Fruit fly (Drosophila melanogaster) whole organism, prepupa: ENCODE measurements around the gene LpR2.

ENCODE experiments used
- Blimp-1 ChIP-seq: fragments of 200-800 bp; sonication (Bioruptor generic); optimal IDR thresholded peaks from 3 replicates; lab custom pipeline; 2017; ENCODE audit warnings: missing biosample characterization, missing genetic modification characterization, mild to moderate bottlenecking, moderate library complexity, missing genetic modification reagents
- CG1621 ChIP-seq: fragments of 200-800 bp; sonication (Bioruptor generic); optimal IDR thresholded peaks from 3 replicates; lab custom pipeline; 2018; ENCODE audit warnings: missing biosample characterization, mild to moderate bottlenecking, missing genetic modification characterization
- CG16779 ChIP-seq: fragments of 200-800 bp; sonication (Bioruptor generic); optimal IDR thresholded peaks from 3 replicates; lab custom pipeline; 2017; ENCODE audit warnings: missing biosample characterization, mild to moderate bottlenecking, missing genetic modification characterization
- CG6163 ChIP-seq: fragments of 200-800 bp; sonication (Bioruptor generic); IDR thresholded peaks from 3 replicates; pipeline ENCODE4 v1.3.6; 2022; ENCODE audit warnings: missing biosample characterization, missing genetic modification characterization
- CG6276 ChIP-seq: fragments of 200-800 bp; sonication (Bioruptor generic); optimal IDR thresholded peaks from 2 replicates; lab custom pipeline; 2017; ENCODE audit warnings: missing biosample characterization, mild to moderate bottlenecking, missing genetic modification characterization
- CG6792 ChIP-seq: fragments of 200-800 bp; sonication (Bioruptor generic); optimal IDR thresholded peaks from 3 replicates; lab custom pipeline; 2016; ENCODE audit warnings: missing biosample characterization, missing genetic modification characterization
- CG6808 ChIP-seq: fragments of 200-800 bp; sonication (Bioruptor generic); optimal IDR thresholded peaks from 3 replicates; lab custom pipeline; 2017; ENCODE audit warnings: missing biosample characterization, missing genetic modification characterization, mild to moderate bottlenecking, moderate library complexity, missing genetic modification reagents
- CG6854 ChIP-seq: fragments of 200-800 bp; sonication (Bioruptor generic); optimal IDR thresholded peaks from 2 replicates; lab custom pipeline; 2017; ENCODE audit warnings: missing biosample characterization, mild to moderate bottlenecking, missing genetic modification characterization
- CG7368 ChIP-seq: fragments of 200-800 bp; sonication (Bioruptor generic); optimal IDR thresholded peaks from 3 replicates; lab custom pipeline; 2016; ENCODE audit warnings: missing biosample characterization, missing genetic modification characterization
- CG8119 ChIP-seq: fragments of 200-800 bp; sonication (Bioruptor generic); IDR thresholded peaks from 3 replicates; pipeline ENCODE4 v1.3.6; 2022; ENCODE audit warnings: missing biosample characterization, missing genetic modification characterization
- CG9139 ChIP-seq: fragments of 200-800 bp; sonication (Bioruptor generic); optimal IDR thresholded peaks from 3 replicates; lab custom pipeline; 2017; ENCODE audit warnings: missing biosample characterization, mild to moderate bottlenecking, missing genetic modification characterization
- Eip78C ChIP-seq: fragments of 200-800 bp; sonication (Bioruptor generic); peaks from one replicate; lab custom pipeline; 2016; ENCODE audit warnings: missing biosample characterization, missing genetic modification characterization
- Eip93F ChIP-seq: fragments of 200-800 bp; sonication (Bioruptor generic); optimal IDR thresholded peaks from 2 replicates; lab custom pipeline; 2016; ENCODE audit warnings: missing biosample characterization, mild to moderate bottlenecking, missing genetic modification characterization
- Ets96B ChIP-seq: fragments of 200-800 bp; optimal IDR thresholded peaks from 2 replicates; lab custom pipeline; 2019; ENCODE audit warnings: missing biosample characterization, mild to moderate bottlenecking, missing genetic modification characterization, moderate library complexity
- Gug ChIP-seq: fragments of 200-800 bp; sonication (Bioruptor generic); IDR thresholded peaks from 2 replicates; pipeline ENCODE4 v1.3.6; 2022; ENCODE audit warnings: missing biosample characterization, missing genetic modification characterization
- Hr39 ChIP-seq: fragments of 200-800 bp; sonication (Bioruptor generic); optimal IDR thresholded peaks from 2 replicates; lab custom pipeline; 2016; ENCODE audit warnings: missing biosample characterization, missing genetic modification characterization
- Hr4 ChIP-seq: fragments of 200-800 bp; sonication (Bioruptor generic); optimal IDR thresholded peaks from 3 replicates; lab custom pipeline; 2016; ENCODE audit warnings: missing biosample characterization, missing genetic modification characterization
- Met ChIP-seq: fragments of 200-800 bp; sonication (Bioruptor generic); optimal IDR thresholded peaks from 3 replicates; lab custom pipeline; 2016; ENCODE audit warnings: missing biosample characterization, missing genetic modification characterization
- Sox102F ChIP-seq: fragments of 200-800 bp; sonication (Bioruptor generic); optimal IDR thresholded peaks from 2 replicates; lab custom pipeline; 2016; ENCODE audit warnings: missing biosample characterization, mild to moderate bottlenecking, missing genetic modification characterization
- Sox14 ChIP-seq: fragments of 200-800 bp; sonication (Bioruptor generic); optimal IDR thresholded peaks from 3 replicates; lab custom pipeline; 2016; ENCODE audit warnings: missing biosample characterization, missing genetic modification characterization
- achi ChIP-seq: fragments of 200-800 bp; sonication (Bioruptor generic); optimal IDR thresholded peaks from 3 replicates; lab custom pipeline; 2016; ENCODE audit warnings: missing biosample characterization, missing genetic modification characterization
- acj6 ChIP-seq: fragments of 200-800 bp; sonication (Bioruptor generic); optimal IDR thresholded peaks from 3 replicates; lab custom pipeline; 2016; ENCODE audit warnings: missing biosample characterization, missing genetic modification characterization
- dsx ChIP-seq: fragments of 200-800 bp; optimal IDR thresholded peaks from 3 replicates; lab custom pipeline; 2019; ENCODE audit warnings: missing biosample characterization, mild to moderate bottlenecking, missing genetic modification characterization, moderate library complexity; ENCODE audit not compliant: poor library complexity, severe bottlenecking
- eg ChIP-seq: fragments of 200-800 bp; sonication (Bioruptor generic); IDR thresholded peaks from 3 replicates; pipeline ENCODE4 v1.3.6; 2022; ENCODE audit warnings: missing biosample characterization, missing genetic modification characterization
- esn ChIP-seq: fragments of 200-800 bp; sonication (Bioruptor generic); optimal IDR thresholded peaks from 2 replicates; lab custom pipeline; 2016; ENCODE audit warnings: missing biosample characterization, mild to moderate bottlenecking, missing genetic modification characterization, moderate library complexity
- fd85E ChIP-seq: fragments of 200-800 bp; sonication (Bioruptor generic); optimal IDR thresholded peaks from 3 replicates; lab custom pipeline; 2016; ENCODE audit warnings: missing biosample characterization, missing genetic modification characterization
- fkh ChIP-seq: fragments of 200-800 bp; sonication (Bioruptor generic); optimal IDR thresholded peaks from 3 replicates; lab custom pipeline; 2017; ENCODE audit warnings: missing biosample characterization, mild to moderate bottlenecking, missing genetic modification characterization, moderate library complexity
- lz ChIP-seq: fragments of 200-800 bp; sonication (Bioruptor generic); optimal IDR thresholded peaks from 3 replicates; lab custom pipeline; 2016; ENCODE audit warnings: missing biosample characterization, missing genetic modification characterization
- pdm3 ChIP-seq: fragments of 200-800 bp; sonication (Bioruptor generic); optimal IDR thresholded peaks from 3 replicates; lab custom pipeline; 2016; ENCODE audit warnings: missing biosample characterization, missing genetic modification characterization
- spab ChIP-seq: fragments of 200-800 bp; sonication (Bioruptor generic); optimal IDR thresholded peaks from 2 replicates; lab custom pipeline; 2017; ENCODE audit warnings: missing biosample characterization, mild to moderate bottlenecking, missing genetic modification characterization, missing genetic modification reagents
- ss ChIP-seq, 2 experiments: fragments of 200-800 bp; sonication (Bioruptor generic); optimal IDR thresholded peaks; 2 replicates in 1 of 2; 3 replicates in 1 of 2; lab custom pipeline; 2017 to 2018; ENCODE audit warnings: mild to moderate bottlenecking in 2 of 2, missing biosample characterization in 2 of 2, missing genetic modification characterization in 2 of 2, moderate library complexity in 1 of 2
- svp ChIP-seq: fragments of 200-800 bp; sonication (Bioruptor generic); peaks from one replicate; lab custom pipeline; 2016; ENCODE audit warnings: missing biosample characterization, missing genetic modification characterization
- vri ChIP-seq: fragments of 200-800 bp; sonication (Bioruptor generic); optimal IDR thresholded peaks from 3 replicates; lab custom pipeline; 2016; ENCODE audit warnings: missing biosample characterization, mild to moderate bottlenecking, missing genetic modification characterization

LpR2 gene

dm6 chr3R:25740348-25740751 is at the start of gene LpR2:
Gene LpR2 (minus strand): TSS chr3R:25740465.
- TF ChIP-seq eg (peak; percentile 57; the same call in 2 of the 3 replicates), svp (GFP tag; lab: Kevin White, UChicago) (no peak), CG6854 (GFP tag; lab: Kevin White, UChicago) (no peak), ss (GFP tag; optimal IDR thresholded peaks at IDR 0.05; lab: Kevin White, UChicago) (peak in 1 of 2 experiments; percentile 36), Hr39 (GFP tag; lab: Kevin White, UChicago) (no peak), CG7368 (GFP tag; lab: Kevin White, UChicago) (peak; percentile 7), Gug (GFP tag; lab: Robert Waterston, UW) (peak; percentile 21; the same call in 1 of the 2 replicates), Blimp-1 (peak; percentile 1), CG1621 (tag; lab: Kevin White, UChicago) (peak; percentile 95), Sox14 (GFP tag; lab: Kevin White, UChicago) (no peak), CG6163 (peak; percentile 69; the same call in 1 of the 3 replicates), pdm3 (no peak), fkh (GFP tag; lab: Kevin White, UChicago) (peak; percentile 21), CG9139 (peak; percentile 13), CG8119 (GFP tag; lab: Robert Waterston, UW) (peak; percentile 45; the same call in 2 of the 3 replicates), Eip78C (GFP tag; lab: Kevin White, UChicago) (no peak)

- TF ChIP-seq Eip93F (GFP tag; lab: Kevin White, UChicago) (no peak), esn (GFP tag; lab: Kevin White, UChicago) (no peak), eg (no peak), Sox14 (GFP tag; lab: Kevin White, UChicago) (no peak), CG6276 (GFP tag; lab: Kevin White, UChicago) (no peak), CG16779 (no peak), vri (GFP tag; lab: Kevin White, UChicago) (no peak), spab (GFP tag; lab: Kevin White, UChicago) (no peak)
- TF ChIP-seq, all 60 proteins: peak for 0
These were observed 49.1 kb upstream of the LpR2 start, which contains the start of gene CG31380 for dm6 chr3R:25789355-25789754. Gene CG31380 (minus strand): TSS chr3R:25789455.

dm6 chr3R:25787198-25787597 is 46.9 kb upstream of the LpR2 start, which contains the start of gene CG4960:
Gene CG4960 (minus strand): TSS chr3R:25787298.
- no peak for TF ChIP-seq achi (GFP tag; lab: Kevin White, UChicago)

- TF ChIP-seq lz (GFP tag; lab: Kevin White, UChicago), result no peak
- no peak for TF ChIP-seq CG6163
- no peak for TF ChIP-seq CG16779
- no peak for TF ChIP-seq fd85E (GFP tag; lab: Kevin White, UChicago)
- no peak for TF ChIP-seq achi (GFP tag; lab: Kevin White, UChicago)
- no peak for TF ChIP-seq spab (GFP tag; lab: Kevin White, UChicago)
- TF ChIP-seq pdm3, result no peak
- no peak for TF ChIP-seq dsx (GFP tag; lab: Kevin White, UChicago)
- TF ChIP-seq Met, result no peak
- TF ChIP-seq CG6792, result no peak
- no peak for TF ChIP-seq Hr4 (GFP tag; lab: Kevin White, UChicago)
- TF ChIP-seq acj6 (GFP tag; lab: Kevin White, UChicago), result no peak
- no peak for TF ChIP-seq Sox14 (GFP tag; lab: Kevin White, UChicago)
- TF ChIP-seq Sox102F, result no peak
- no peak for TF ChIP-seq Ets96B (tag; lab: Kevin White, UChicago)
- TF ChIP-seq CG6808 (GFP tag; lab: Kevin White, UChicago), result no peak
- TF ChIP-seq Gug (GFP tag; lab: Robert Waterston, UW), result no peak
- TF ChIP-seq, all 60 proteins: peak for 0
These were observed 42.7 kb upstream of the LpR2 start for dm6 chr3R:25782855-25783424.
